Fruit fly (Drosophila melanogaster): Measurements from ENCODE around the gene Nek2.

Nek2 gene

DNA sequence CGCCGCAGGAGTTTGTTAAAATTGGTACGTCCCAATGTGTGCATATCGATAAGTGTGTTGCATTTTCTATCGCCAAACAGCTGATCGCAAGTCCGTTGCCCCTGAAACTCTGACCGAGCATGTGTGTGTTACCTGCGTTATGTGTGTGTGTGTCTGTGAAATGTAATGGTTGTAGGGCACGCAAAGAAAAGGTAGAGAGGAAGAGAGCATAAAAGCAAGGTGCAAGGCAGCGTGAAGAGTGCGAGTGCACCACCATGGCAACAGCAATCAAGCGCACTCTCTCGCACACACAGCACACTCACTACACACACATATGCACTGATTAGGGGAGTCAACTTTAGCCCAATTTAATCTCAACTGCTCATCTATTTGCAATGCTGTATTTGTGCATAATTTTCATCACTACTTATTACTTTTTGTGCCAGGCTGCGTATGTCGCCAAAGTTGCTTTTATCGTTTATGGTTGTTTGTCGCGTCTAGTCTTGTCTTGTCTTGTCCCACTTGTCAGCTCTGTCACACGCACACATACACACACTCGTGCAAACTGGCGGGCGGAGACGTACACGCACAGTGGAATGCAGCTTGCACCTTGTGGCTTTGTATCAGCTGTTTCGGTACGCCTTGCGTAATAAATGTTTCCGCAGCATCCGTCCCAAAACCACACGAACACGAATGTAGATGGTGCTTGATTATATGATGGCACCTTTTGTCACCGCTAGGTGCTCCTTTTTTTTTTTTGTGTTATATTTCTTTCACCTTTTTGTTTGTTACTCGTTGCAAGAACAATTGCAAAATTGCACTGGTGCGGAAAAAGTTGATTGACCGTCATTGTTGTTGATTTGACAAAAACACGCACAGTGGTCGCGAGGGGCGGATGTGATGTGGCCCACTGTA lies 46.4 kb upstream of the Nek2 start (continued):
- TF ChIP-seq D (optimal IDR thresholded peaks at IDR 0.05): no peak
- peak; percentile 93 for TF ChIP-seq D (GFP tag; optimal IDR thresholded peaks at IDR 0.05)
- no peak for TF ChIP-seq toy (GFP tag; IDR thresholded peaks at IDR 0.05)
- no peak for TF ChIP-seq luna (GFP tag; optimal IDR thresholded peaks at IDR 0.05)
- peak; percentile 28 for TF ChIP-seq trh (GFP tag; optimal IDR thresholded peaks at IDR 0.05)
- TF ChIP-seq CG3065 (GFP tag; optimal IDR thresholded peaks at IDR 0.05): peak; percentile 53
- TF ChIP-seq CG17912 (GFP tag; optimal IDR thresholded peaks at IDR 0.05): peak; percentile 48
- TF ChIP-seq Lhr (GFP tag; optimal IDR thresholded peaks at IDR 0.05): peak; percentile 73
- peak; percentile 86 for TF ChIP-seq CG10431 (GFP tag; optimal IDR thresholded peaks at IDR 0.05)
- TF ChIP-seq CG11723 (GFP tag; optimal IDR thresholded peaks at IDR 0.05): peak; percentile 73
- TF ChIP-seq CG7987 (GFP tag; optimal IDR thresholded peaks at IDR 0.05): peak; percentile 33
- peak; percentile 68 for TF ChIP-seq Meics (GFP tag; optimal IDR thresholded peaks at IDR 0.05)
- TF ChIP-seq CG14710 (tag; optimal IDR thresholded peaks at IDR 0.05): peak; percentile 90
- peak; percentile 59; the same call in 1 of the 3 replicates for TF ChIP-seq so (GFP tag; IDR thresholded peaks at IDR 0.05)
- TF ChIP-seq crol (GFP tag; IDR thresholded peaks at IDR 0.05): peak; percentile 74
- TF ChIP-seq maf-S (GFP tag; optimal IDR thresholded peaks at IDR 0.05): peak; percentile 57
- peak; percentile 93 for TF ChIP-seq Sox100B (GFP tag; optimal IDR thresholded peaks at IDR 0.05)
- peak; percentile 38; the same call in 1 of the 3 replicates for TF ChIP-seq CG14050 (GFP tag; IDR thresholded peaks at IDR 0.05)
- peak; percentile 87 for TF ChIP-seq CG9437 (GFP tag; optimal IDR thresholded peaks at IDR 0.05)
- TF ChIP-seq CG31441 (GFP tag; IDR thresholded peaks at IDR 0.05): peak; percentile 88
- TF ChIP-seq row (GFP tag; IDR thresholded peaks at IDR 0.05): peak; percentile 78
- peak; percentile 59; the same call in 1 of the 3 replicates for TF ChIP-seq ci (GFP tag; IDR thresholded peaks at IDR 0.05)
- TF ChIP-seq Oli (tag; optimal IDR thresholded peaks at IDR 0.05): peak; percentile 90
- peak; percentile 82 for TF ChIP-seq Chrac-16 (GFP tag; optimal IDR thresholded peaks at IDR 0.05)
- peak; percentile 77 for TF ChIP-seq CG8924 (tag; optimal IDR thresholded peaks at IDR 0.05)
- TF ChIP-seq Stat92E (GFP tag; optimal IDR thresholded peaks at IDR 0.05): peak in 1 of 3 experiments; percentile 4
- TF ChIP-seq Hr51 (GFP tag; optimal IDR thresholded peaks at IDR 0.05): peak; percentile 50 to 82
- TF ChIP-seq CG13775 (GFP tag; optimal IDR thresholded peaks at IDR 0.05): peak; percentile 77
- no peak for TF ChIP-seq pita (GFP tag; optimal IDR thresholded peaks at IDR 0.05)
- TF ChIP-seq Bteb2 (GFP tag; optimal IDR thresholded peaks at IDR 0.05): no peak
- peak; percentile 9; the same call in 1 of the 2 replicates for TF ChIP-seq CG10321 (GFP tag; IDR thresholded peaks at IDR 0.05)
- TF ChIP-seq cad (GFP tag; optimal IDR thresholded peaks at IDR 0.05): no peak
- peak; percentile 87 for TF ChIP-seq CG4424 (GFP tag; optimal IDR thresholded peaks at IDR 0.05)
- TF ChIP-seq CG4820 (GFP tag; optimal IDR thresholded peaks at IDR 0.05): peak; percentile 73
- TF ChIP-seq lilli (GFP tag; optimal IDR thresholded peaks at IDR 0.05): peak; percentile 62
- TF ChIP-seq CG7357 (GFP tag; IDR thresholded peaks at IDR 0.05): peak; percentile 58; the same call in 2 of the 3 replicates
- peak; percentile 61 for TF ChIP-seq NK7.1 (GFP tag; optimal IDR thresholded peaks at IDR 0.05)
- no peak for TF ChIP-seq br (optimal IDR thresholded peaks at IDR 0.05)
- peak; percentile 80 for TF ChIP-seq CG7786 (GFP tag; optimal IDR thresholded peaks at IDR 0.05)
- peak; percentile 62 for TF ChIP-seq CG18599 (GFP tag; optimal IDR thresholded peaks at IDR 0.05)
- TF ChIP-seq zen (tag; optimal IDR thresholded peaks at IDR 0.05): peak; percentile 54
- peak; percentile 92 for TF ChIP-seq phol (tag; optimal IDR thresholded peaks at IDR 0.05)
- TF ChIP-seq Bgb (GFP tag; IDR thresholded peaks at IDR 0.05; ENCODE audit: partially characterized antibody): no peak; the same call in 1 of the 2 replicates
- TF ChIP-seq Myb (GFP tag; optimal IDR thresholded peaks at IDR 0.05): peak; percentile 72
- peak; percentile 35 for TF ChIP-seq CG10565 (GFP tag; optimal IDR thresholded peaks at IDR 0.05)
- peak; percentile 76 for TF ChIP-seq CG11398 (GFP tag; optimal IDR thresholded peaks at IDR 0.05)
- TF ChIP-seq insv (GFP tag; optimal IDR thresholded peaks at IDR 0.05): peak; percentile 21 to 49
- TF ChIP-seq odd (GFP tag; optimal IDR thresholded peaks at IDR 0.05): peak; percentile 82
- TF ChIP-seq fd96Cb (tag; optimal IDR thresholded peaks at IDR 0.05): peak; percentile 86

All from whole organism, embryonic.